Worm (Caenorhabditis elegans): ENCODE results near the gene srg-15.

ce11 chrII:8683933-8684332 lies 26.3 kb downstream of the srg-15 start:
- TF ChIP-seq hlh-6 (tag; optimal IDR thresholded peaks at IDR 0.05) (no peak), ets-4 (tag; optimal IDR thresholded peaks at IDR 0.05) (no peak)

All from whole organism, late embryonic.